Worm (Caenorhabditis elegans) whole organism, L1 larva: ENCODE results near the gene C16C8.5.

Experiments used
- fkh-10 ChIP-seq: sonication (generic microtip); optimal IDR thresholded peaks from 2 replicates; lab custom pipeline; 2017; ENCODE audit warnings: missing biosample characterization, missing genetic modification reagents, missing genetic modification characterization
- grh-1 ChIP-seq: fragments of 200-800 bp; sonication (Bioruptor generic); IDR thresholded peaks from 2 replicates; pipeline ENCODE4 v1.3.6; 2022; ENCODE audit warnings: missing genetic modification reagents, missing genetic modification characterization, missing compliant biosample characterization
- lin-15B ChIP-seq: fragments of 150-350 bp; sonication (generic microtip); optimal IDR thresholded peaks from 3 replicates; lab custom pipeline; 2014; ENCODE audit warnings: missing biosample characterization, missing genetic modification characterization
- nhr-11 ChIP-seq: fragments of 150-350 bp; optimal IDR thresholded peaks from 2 replicates; lab custom pipeline; 2014; ENCODE audit warnings: missing biosample characterization, missing genetic modification characterization
- nhr-28 ChIP-seq: fragments of 150-350 bp; optimal IDR thresholded peaks from 2 replicates; lab custom pipeline; 2014; ENCODE audit warnings: missing biosample characterization, missing genetic modification characterization
- nhr-47 ChIP-seq: sonication (generic microtip); optimal IDR thresholded peaks from 2 replicates; lab custom pipeline; 2016; ENCODE audit warnings: mild to moderate bottlenecking, missing genetic modification characterization, moderate library complexity, missing compliant biosample characterization
- nhr-77 ChIP-seq: fragments of 150-350 bp; optimal IDR thresholded peaks from 2 replicates; lab custom pipeline; 2014; ENCODE audit warnings: missing biosample characterization, missing genetic modification characterization
- snpc-4 ChIP-seq: fragments of 150-350 bp; optimal IDR thresholded peaks from 2 replicates; lab custom pipeline; 2014; ENCODE audit warnings: missing biosample characterization, missing genetic modification characterization
- unc-130 ChIP-seq: fragments of 150-350 bp; optimal IDR thresholded peaks from 2 replicates; lab custom pipeline; 2017; ENCODE audit warnings: missing biosample characterization, missing genetic modification characterization, inconsistent platforms
- zag-1 ChIP-seq: fragments of 150-350 bp; optimal IDR thresholded peaks from 2 replicates; lab custom pipeline; 2014; ENCODE audit warnings: missing biosample characterization, missing genetic modification characterization
- ztf-4 ChIP-seq: fragments of 150-350 bp; optimal IDR thresholded peaks from 2 replicates; lab custom pipeline; 2014; ENCODE audit warnings: missing biosample characterization, missing genetic modification characterization

DNA sequence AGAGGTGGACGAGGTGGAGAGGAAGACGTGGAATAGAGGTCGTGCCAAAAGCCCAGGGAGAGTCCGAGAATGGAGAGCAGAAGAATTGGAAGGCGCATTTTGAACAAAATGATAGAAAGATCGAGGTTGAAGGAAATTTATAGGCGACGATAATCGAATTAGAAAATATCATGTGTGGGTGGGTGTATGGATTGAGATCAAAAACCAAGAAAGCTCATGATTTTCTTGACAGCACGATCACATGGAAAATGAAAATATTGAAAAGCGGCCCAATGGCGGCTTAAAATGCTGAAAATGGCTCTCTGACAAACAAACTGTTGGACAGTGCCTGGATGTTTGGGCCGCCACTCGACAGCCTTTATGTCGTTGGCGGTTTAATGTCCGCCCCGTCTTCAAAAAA, 17.9 kb upstream of the C16C8.5 start, which contains the start of gene C16C8.9:
- TF ChIP-seq snpc-4 (tag; lab: Kevin White, UChicago) = no peak
- TF ChIP-seq nhr-11 (tag; lab: Kevin White, UChicago) = no peak
- TF ChIP-seq lin-15B (tag; lab: Kevin White, UChicago) = no peak
- TF ChIP-seq nhr-47 (tag; lab: Kevin White, UChicago) = no peak
- TF ChIP-seq grh-1 (GFP tag; lab: Robert Waterston, UW) = no peak
- TF ChIP-seq fkh-10 (GFP tag; lab: Kevin White, UChicago) = no peak
- no peak for TF ChIP-seq unc-130 (tag; lab: Kevin White, UChicago)
- no peak for TF ChIP-seq nhr-28
- TF ChIP-seq nhr-77 (tag; lab: Kevin White, UChicago) = no peak
- TF ChIP-seq zag-1 = no peak
- no peak for TF ChIP-seq ztf-4 (tag; lab: Kevin White, UChicago)
